Fruit fly (Drosophila melanogaster): ENCODE measurements around the gene Mis12.

Gene Mis12

dm6 chr3L:6943204-6943947 is 25.5 kb downstream of the Mis12 start:
- TF ChIP-seq CG14711 (tag; optimal IDR thresholded peaks at IDR 0.05) (no peak), CG12768 (GFP tag; optimal IDR thresholded peaks at IDR 0.05) (no peak), kay (GFP tag; ENCODE audit: borderline replicate concordance) (no peak), pad (GFP tag; optimal IDR thresholded peaks at IDR 0.05) (no peak), Clk (GFP tag; optimal IDR thresholded peaks at IDR 0.05) (no peak), Hr96 (GFP tag; optimal IDR thresholded peaks at IDR 0.05) (no peak), toe (GFP tag; optimal IDR thresholded peaks at IDR 0.05) (no peak), CG5204 (GFP tag; optimal IDR thresholded peaks at IDR 0.05) (no peak), bab1 (GFP tag; optimal IDR thresholded peaks at IDR 0.05) (no peak), Mnt (GFP tag; optimal IDR thresholded peaks at IDR 0.05) (no peak), tj (GFP tag; optimal IDR thresholded peaks at IDR 0.05) (no peak), CG7101 (tag; optimal IDR thresholded peaks at IDR 0.05) (no peak), CG11617 (GFP tag; optimal IDR thresholded peaks at IDR 0.05) (no peak), CG33017 (tag; optimal IDR thresholded peaks at IDR 0.05) (no peak), cnc (optimal IDR thresholded peaks at IDR 0.05) (no peak), ovo (GFP tag; optimal IDR thresholded peaks at IDR 0.05) (no peak), CG1620 (GFP tag; optimal IDR thresholded peaks at IDR 0.05) (no peak), Crg-1 (GFP tag; optimal IDR thresholded peaks at IDR 0.05) (no peak), CG7045 (GFP tag; optimal IDR thresholded peaks at IDR 0.05) (no peak), cic (GFP tag; optimal IDR thresholded peaks at IDR 0.05) (no peak)

dm6 chr3L:6942831-6943114 is 26.1 kb downstream of the Mis12 start, which contains the start of gene tow:
Gene tow, plus strand, starts transcription at chr3L:6942856.
- TF ChIP-seq CG11617 (GFP tag; optimal IDR thresholded peaks at IDR 0.05) (no peak), CG14711 (tag; optimal IDR thresholded peaks at IDR 0.05) (no peak), CG1620 (GFP tag; optimal IDR thresholded peaks at IDR 0.05) (no peak), Clk (GFP tag; optimal IDR thresholded peaks at IDR 0.05) (no peak), Hr96 (GFP tag; optimal IDR thresholded peaks at IDR 0.05) (no peak), toe (GFP tag; optimal IDR thresholded peaks at IDR 0.05) (no peak), pad (GFP tag; optimal IDR thresholded peaks at IDR 0.05) (no peak), CG7045 (GFP tag; optimal IDR thresholded peaks at IDR 0.05) (no peak)

- TF ChIP-seq Mnt (GFP tag; optimal IDR thresholded peaks at IDR 0.05): no peak
- TF ChIP-seq Hr96 (GFP tag; optimal IDR thresholded peaks at IDR 0.05): peak; percentile 2
These were observed 26.6 kb downstream of the Mis12 start for dm6 chr3L:6942103-6942830.

- TF ChIP-seq toe (GFP tag; optimal IDR thresholded peaks at IDR 0.05): no peak
- TF ChIP-seq CG1620 (GFP tag; optimal IDR thresholded peaks at IDR 0.05): no peak
- no peak for TF ChIP-seq cic (GFP tag; optimal IDR thresholded peaks at IDR 0.05)
- TF ChIP-seq Hr96 (GFP tag; optimal IDR thresholded peaks at IDR 0.05): no peak
- TF ChIP-seq CG7045 (GFP tag; optimal IDR thresholded peaks at IDR 0.05): no peak
- no peak for TF ChIP-seq CG33017 (tag; optimal IDR thresholded peaks at IDR 0.05)
- no peak for TF ChIP-seq CG12768 (GFP tag; optimal IDR thresholded peaks at IDR 0.05)
- no peak for TF ChIP-seq CG14711 (tag; optimal IDR thresholded peaks at IDR 0.05)
- TF ChIP-seq CG7101 (tag; optimal IDR thresholded peaks at IDR 0.05): no peak
- no peak for TF ChIP-seq kay (GFP tag; ENCODE audit: borderline replicate concordance)
- no peak for TF ChIP-seq bab1 (GFP tag; optimal IDR thresholded peaks at IDR 0.05)
- no peak for TF ChIP-seq pad (GFP tag; optimal IDR thresholded peaks at IDR 0.05)
- TF ChIP-seq ovo (GFP tag; optimal IDR thresholded peaks at IDR 0.05): no peak
These were observed 34.0 kb downstream of the Mis12 start for dm6 chr3L:6934799-6935318.

dm6 chr3L:6932626-6933025 is 36.2 kb downstream of the Mis12 start, which contains the start of gene CG14820:
Gene CG14820, plus strand, starts transcription at chr3L:6932926.
- TF ChIP-seq bab1 (GFP tag; optimal IDR thresholded peaks at IDR 0.05) (no peak), CG11617 (GFP tag; optimal IDR thresholded peaks at IDR 0.05) (peak; percentile 6)

dm6 chr3L:6931850-6932249 is 37.0 kb downstream of the Mis12 start, which contains the start of gene CG45413:
Gene CG45413, minus strand, starts transcription at chr3L:6931950.
- TF ChIP-seq tj (GFP tag; optimal IDR thresholded peaks at IDR 0.05) (no peak), pad (GFP tag; optimal IDR thresholded peaks at IDR 0.05) (no peak), cic (GFP tag; optimal IDR thresholded peaks at IDR 0.05) (no peak), CG12768 (GFP tag; optimal IDR thresholded peaks at IDR 0.05) (no peak), CG5204 (GFP tag; optimal IDR thresholded peaks at IDR 0.05) (no peak), CG33017 (tag; optimal IDR thresholded peaks at IDR 0.05) (no peak), toe (GFP tag; optimal IDR thresholded peaks at IDR 0.05) (no peak), cnc (optimal IDR thresholded peaks at IDR 0.05) (no peak), Mnt (GFP tag; optimal IDR thresholded peaks at IDR 0.05) (no peak), Hr96 (GFP tag; optimal IDR thresholded peaks at IDR 0.05) (no peak), bab1 (GFP tag; optimal IDR thresholded peaks at IDR 0.05) (no peak), Clk (GFP tag; optimal IDR thresholded peaks at IDR 0.05) (no peak), Crg-1 (GFP tag; optimal IDR thresholded peaks at IDR 0.05) (no peak)

- no peak for TF ChIP-seq pad (GFP tag; optimal IDR thresholded peaks at IDR 0.05)
- no peak for TF ChIP-seq cnc (optimal IDR thresholded peaks at IDR 0.05)
- no peak for TF ChIP-seq Mnt (GFP tag; optimal IDR thresholded peaks at IDR 0.05)
- no peak for TF ChIP-seq ovo (GFP tag; optimal IDR thresholded peaks at IDR 0.05)
- TF ChIP-seq CG5204 (GFP tag; optimal IDR thresholded peaks at IDR 0.05): no peak
- TF ChIP-seq tj (GFP tag; optimal IDR thresholded peaks at IDR 0.05): no peak
- no peak for TF ChIP-seq Crg-1 (GFP tag; optimal IDR thresholded peaks at IDR 0.05)
- TF ChIP-seq CG1620 (GFP tag; optimal IDR thresholded peaks at IDR 0.05): no peak
- no peak for TF ChIP-seq CG7045 (GFP tag; optimal IDR thresholded peaks at IDR 0.05)
- no peak for TF ChIP-seq Clk (GFP tag; optimal IDR thresholded peaks at IDR 0.05)
- TF ChIP-seq CG12768 (GFP tag; optimal IDR thresholded peaks at IDR 0.05): no peak
- no peak for TF ChIP-seq CG11617 (GFP tag; optimal IDR thresholded peaks at IDR 0.05)
- no peak for TF ChIP-seq CG33017 (tag; optimal IDR thresholded peaks at IDR 0.05)
- TF ChIP-seq Hr96 (GFP tag; optimal IDR thresholded peaks at IDR 0.05): no peak
- TF ChIP-seq bab1 (GFP tag; optimal IDR thresholded peaks at IDR 0.05): no peak
- TF ChIP-seq kay (GFP tag; ENCODE audit: borderline replicate concordance): no peak
- no peak for TF ChIP-seq CG14711 (tag; optimal IDR thresholded peaks at IDR 0.05)
- TF ChIP-seq toe (GFP tag; optimal IDR thresholded peaks at IDR 0.05): no peak
- TF ChIP-seq CG7101 (tag; optimal IDR thresholded peaks at IDR 0.05): no peak
- no peak for TF ChIP-seq cic (GFP tag; optimal IDR thresholded peaks at IDR 0.05)
These were observed 43.0 kb downstream of the Mis12 start for dm6 chr3L:6925843-6926242.
